Worm (Caenorhabditis elegans) whole organism, L1 larva: ENCODE measurements around the gene gly-12.

Experiments
- lir-3 ChIP-seq: sonication (generic microtip); optimal IDR thresholded peaks from 2 replicates; lab custom pipeline; 2016; ENCODE audit warnings: mild to moderate bottlenecking, missing genetic modification characterization, moderate library complexity, missing compliant biosample characterization; ENCODE audit not compliant: poor library complexity
- lsy-2 ChIP-seq, 2 experiments: fragments of 150-350 bp; optimal IDR thresholded peaks; 2 replicates each; lab custom pipeline; 2014; ENCODE audit warnings: missing biosample characterization in 2 of 2, missing genetic modification characterization in 2 of 2
- nhr-77 ChIP-seq: fragments of 150-350 bp; optimal IDR thresholded peaks from 2 replicates; lab custom pipeline; 2014; ENCODE audit warnings: missing biosample characterization, missing genetic modification characterization
- pqm-1 ChIP-seq: sonication (generic microtip); optimal IDR thresholded peaks from 3 replicates; lab custom pipeline; 2017; ENCODE audit warnings: missing biosample characterization, missing genetic modification characterization

DNA sequence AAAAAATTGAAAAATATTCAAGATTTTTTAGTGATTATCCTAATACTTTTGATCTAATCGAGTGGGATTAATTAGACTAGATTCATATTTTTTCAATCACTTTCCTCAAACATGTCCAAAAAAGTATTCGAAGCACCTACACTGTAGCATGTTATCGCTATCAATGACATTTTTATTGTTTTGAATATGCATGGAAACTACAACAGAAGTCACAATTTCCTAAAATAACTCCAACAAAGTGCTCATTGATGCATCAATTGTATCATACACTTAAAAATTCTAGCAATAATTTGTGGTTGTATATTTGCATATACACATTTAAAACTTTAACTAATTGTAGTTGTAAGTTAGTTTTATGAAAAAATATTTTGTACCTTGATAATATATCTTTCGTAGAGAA is 45.6 kb upstream of the gly-12 start:
- TF ChIP-seq nhr-77 (tag; lab: Kevin White, UChicago) (no peak), lir-3 (no peak), pqm-1 (tag; lab: Kevin White, UChicago) (no peak), lsy-2 (tag; optimal IDR thresholded peaks at IDR 0.05; lab: Kevin White, UChicago) (no peak)
